Worm (Caenorhabditis elegans): ENCODE results near the gene mib-1.

- TF ChIP-seq unc-62 (GFP tag; optimal IDR thresholded peaks at IDR 0.05) (no peak), mls-2 (tag; optimal IDR thresholded peaks at IDR 0.05) (no peak), elt-3 (tag; optimal IDR thresholded peaks at IDR 0.05) (no peak), snpc-4 (tag; optimal IDR thresholded peaks at IDR 0.05) (no peak), ceh-39 (tag; optimal IDR thresholded peaks at IDR 0.05) (no peak), ceh-43 (GFP tag; optimal IDR thresholded peaks at IDR 0.05) (no peak), elt-1 (tag; optimal IDR thresholded peaks at IDR 0.05; ENCODE audit: borderline replicate concordance, insufficient read depth) (no peak), drap-1 (GFP tag; optimal IDR thresholded peaks at IDR 0.05) (no peak), bed-3 (GFP tag; optimal IDR thresholded peaks at IDR 0.05) (no peak), nhr-76 (tag; optimal IDR thresholded peaks at IDR 0.05) (no peak), nhr-237 (tag; optimal IDR thresholded peaks at IDR 0.05) (no peak), mep-1 (tag; optimal IDR thresholded peaks at IDR 0.05) (no peak)
Measured at ce11 chrIII:11318131-11318530, 27.7 kb upstream of the mib-1 start, which contains the start of gene teg-1.
